Fruit fly (Drosophila melanogaster) S2 (cell line): ENCODE data around the gene Send2.

Experiments
- CG8478 ChIP-seq: fragments of >200 bp; optimal IDR thresholded peaks from 2 replicates; lab custom pipeline; 2018
- CTCF ChIP-seq, 2 experiments: fragments of >200 bp; optimal IDR thresholded peaks; 2 replicates each; lab custom pipeline; 2018

Gene Send2

DNA sequence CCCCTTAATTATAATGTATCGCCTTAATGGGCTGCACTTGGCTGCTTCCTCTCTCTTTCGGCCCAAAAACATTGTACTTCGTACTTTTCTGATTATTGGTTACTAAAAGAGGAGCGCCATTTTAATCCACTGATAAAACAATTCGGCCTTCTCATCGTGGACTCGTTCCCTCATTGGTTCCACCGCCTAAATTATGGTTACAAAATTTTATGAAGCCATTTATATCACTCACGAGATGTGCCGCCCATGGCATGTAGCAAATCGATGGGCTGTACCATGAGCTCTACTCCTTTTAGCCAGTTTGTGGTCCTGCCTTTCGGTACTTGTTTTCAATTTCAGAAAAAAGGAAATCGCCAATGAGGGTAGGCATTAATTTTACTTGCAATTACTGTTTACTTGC is 22.3 kb upstream of the Send2 start:
- no peak for TF ChIP-seq CTCF (optimal IDR thresholded peaks at IDR 0.05; lab: Kevin White, UChicago)
- TF ChIP-seq CG8478 (lab: Kevin White, UChicago), result no peak

dm6 chr2L:14367274-14367669 is 20.8 kb upstream of the Send2 start:
- TF ChIP-seq CTCF (optimal IDR thresholded peaks at IDR 0.05; lab: Kevin White, UChicago), result no peak
- TF ChIP-seq CG8478 (lab: Kevin White, UChicago), result no peak

DNA sequence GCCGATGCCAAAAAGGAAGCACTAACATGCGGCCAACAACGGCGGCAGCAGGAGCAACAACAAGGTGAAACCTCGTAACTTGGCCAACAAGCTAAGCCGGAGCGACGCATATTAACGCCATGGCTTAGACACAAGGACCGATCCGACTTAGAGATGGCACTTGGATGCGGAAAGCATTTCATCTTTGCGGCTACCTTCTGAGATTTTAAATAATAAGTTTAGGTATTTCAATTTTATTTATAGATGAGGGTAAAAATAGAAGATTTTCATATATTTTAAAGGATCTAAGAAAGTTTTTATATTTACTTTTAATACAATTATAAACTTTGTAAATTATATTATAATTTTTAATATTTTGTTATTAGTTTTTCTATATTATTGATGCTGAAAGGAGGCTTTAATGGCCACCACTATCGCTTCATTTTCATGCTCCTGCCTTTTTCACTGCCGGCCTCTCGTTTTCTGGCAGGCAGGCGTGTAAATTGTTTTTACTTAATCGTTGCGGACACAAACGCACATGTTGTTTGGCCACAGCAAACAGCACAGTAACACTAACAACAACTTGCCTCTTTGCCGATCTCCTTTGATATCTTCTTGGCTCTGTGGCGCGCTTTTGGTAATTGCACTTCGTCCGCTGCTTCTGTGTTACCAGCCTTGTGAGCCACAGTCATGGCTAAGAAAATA is 20.2 kb upstream of the Send2 start:
- no peak for TF ChIP-seq CTCF (optimal IDR thresholded peaks at IDR 0.05; lab: Kevin White, UChicago)
- no peak for TF ChIP-seq CG8478 (lab: Kevin White, UChicago)

- TF ChIP-seq CG8478 (lab: Kevin White, UChicago) (no peak), CTCF (optimal IDR thresholded peaks at IDR 0.05; lab: Kevin White, UChicago) (no peak)
These were observed 15.3 kb upstream of the Send2 start, which contains the start of gene spel1 for dm6 chr2L:14361736-14362180. spel1 (plus strand) TSS chr2L:14362069.

DNA sequence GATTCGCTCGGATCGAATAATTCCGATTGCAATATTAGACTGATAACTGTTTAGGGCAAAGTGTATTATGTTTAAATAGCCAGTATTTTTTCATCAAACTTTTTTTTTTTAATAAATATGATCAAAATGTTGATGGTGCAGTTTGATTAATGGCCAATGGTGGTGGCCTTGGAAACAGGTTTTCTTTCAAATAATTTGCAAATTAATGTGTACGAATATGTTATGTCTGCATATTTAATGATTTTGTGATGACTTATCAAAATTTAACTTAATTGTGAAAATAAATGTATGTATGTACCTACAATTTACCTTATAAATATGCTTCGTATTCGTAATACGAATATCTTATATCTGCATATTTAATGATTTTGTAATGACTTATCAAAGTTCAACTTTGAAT is 14.8 kb upstream of the Send2 start:
- TF ChIP-seq CTCF (optimal IDR thresholded peaks at IDR 0.05; lab: Kevin White, UChicago), result no peak
- TF ChIP-seq CG8478 (lab: Kevin White, UChicago), result no peak

DNA sequence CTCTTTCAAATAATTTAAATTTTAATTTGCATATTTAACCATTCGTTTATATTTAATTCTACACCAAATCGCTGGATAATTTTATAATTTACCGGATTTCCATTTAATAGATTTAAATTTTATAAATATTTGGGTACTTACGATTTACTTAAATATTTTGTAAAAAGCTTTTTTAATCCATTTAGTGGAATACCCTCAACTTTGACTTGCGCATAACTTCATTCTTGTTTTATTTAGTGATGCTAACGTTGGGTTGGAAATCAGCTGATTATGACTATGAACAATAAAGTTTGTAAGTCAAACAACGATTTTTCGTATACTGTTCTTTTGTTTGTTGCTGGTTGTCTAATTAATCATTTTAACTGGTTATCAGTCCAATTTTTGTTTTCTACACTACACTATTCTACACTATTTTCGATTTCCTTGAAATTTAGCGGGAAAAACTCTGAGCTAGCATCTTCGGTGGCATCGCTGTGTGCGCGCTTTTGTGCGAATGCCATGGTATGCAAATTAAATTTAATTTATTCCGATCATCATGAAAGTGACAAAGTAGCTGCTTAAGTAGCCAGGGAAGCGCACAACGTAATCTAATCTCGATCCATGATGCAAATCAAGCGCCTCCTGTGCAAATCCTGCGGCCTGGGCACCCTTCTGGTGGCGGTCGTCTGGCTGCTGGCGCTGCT is 12.4 kb upstream of the Send2 start, which contains the start of gene Pgant35A:
TSS of gene Pgant35A (plus strand) at position 473 of the 683 bp plus-strand sequence.
- peak; percentile 4 to 33 for TF ChIP-seq CTCF (optimal IDR thresholded peaks at IDR 0.05; lab: Kevin White, UChicago)
- TF ChIP-seq CG8478 (lab: Kevin White, UChicago), result no peak

DNA sequence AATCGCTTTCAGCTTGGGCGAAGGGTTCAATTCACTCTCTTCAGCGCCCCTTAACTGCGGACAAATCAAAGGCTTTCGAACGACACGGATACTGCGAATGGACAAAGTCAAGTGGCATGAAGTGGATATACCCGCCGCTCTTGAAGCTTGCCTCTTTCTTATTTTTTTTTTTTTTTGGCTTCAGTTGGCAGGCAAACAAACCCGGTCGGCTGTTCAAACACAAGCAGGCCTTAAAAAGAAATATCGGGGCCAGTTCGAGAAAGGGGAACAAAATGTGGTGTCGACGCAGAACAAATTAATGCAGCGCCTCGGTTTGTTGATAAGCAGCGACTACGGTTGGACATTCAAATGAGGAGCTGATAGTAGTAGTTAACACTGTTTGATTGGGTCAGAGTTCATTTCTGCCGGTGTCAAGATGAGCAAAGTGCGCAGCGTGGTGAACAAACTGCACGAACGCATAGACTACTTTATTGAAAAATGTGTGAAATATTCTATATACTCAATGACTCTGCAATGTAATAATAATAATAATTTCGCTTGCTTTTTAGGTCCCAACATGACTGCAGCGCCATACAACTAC is 10.4 kb upstream of the Send2 start:
- TF ChIP-seq CTCF (optimal IDR thresholded peaks at IDR 0.05; lab: Kevin White, UChicago), result no peak

dm6 chr2L:14356279-14356678 is 9.8 kb upstream of the Send2 start:
- TF ChIP-seq CTCF (optimal IDR thresholded peaks at IDR 0.05; lab: Kevin White, UChicago) (no peak), CG8478 (lab: Kevin White, UChicago) (no peak)

- TF ChIP-seq CG8478 (lab: Kevin White, UChicago), result no peak
- TF ChIP-seq CTCF (optimal IDR thresholded peaks at IDR 0.05; lab: Kevin White, UChicago), result no peak
These were observed 9.3 kb upstream of the Send2 start for dm6 chr2L:14355852-14356174.

- TF ChIP-seq CG8478 (lab: Kevin White, UChicago) (no peak), CTCF (optimal IDR thresholded peaks at IDR 0.05; lab: Kevin White, UChicago) (peak; percentile 85 to 90)
These were observed 8.8 kb upstream of the Send2 start, which contains the start of gene Rab14 for dm6 chr2L:14355033-14355851. Rab14 (plus strand) TSS chr2L:14355145.

- TF ChIP-seq CG8478 (lab: Kevin White, UChicago) (no peak), CTCF (optimal IDR thresholded peaks at IDR 0.05; lab: Kevin White, UChicago) (no peak)
These were observed 5.1 kb upstream of the Send2 start, which contains the start of gene CG43052 for dm6 chr2L:14351441-14352127. CG43052 (plus strand) TSS chr2L:14352077.

DNA sequence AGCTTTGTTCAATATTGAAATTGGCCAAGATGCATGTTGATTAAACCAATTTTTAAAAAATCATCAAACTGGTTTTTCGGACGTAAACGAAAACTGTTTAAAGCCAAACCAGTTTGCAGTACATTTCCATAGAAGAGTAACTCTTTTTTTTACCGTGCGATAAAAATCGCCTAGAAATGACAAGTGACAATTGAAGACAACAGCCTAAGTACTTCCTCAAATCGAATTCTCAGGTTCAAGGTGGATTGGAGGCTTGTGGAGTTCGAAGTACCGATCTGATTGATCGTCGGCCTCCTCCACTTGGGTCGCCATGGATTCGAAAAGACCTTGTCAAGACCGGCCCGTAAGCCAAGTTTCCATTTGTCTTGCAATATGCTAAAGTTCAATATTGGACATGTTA is 4.1 kb upstream of the Send2 start:
- no peak for TF ChIP-seq CG8478 (lab: Kevin White, UChicago)
- no peak for TF ChIP-seq CTCF (optimal IDR thresholded peaks at IDR 0.05; lab: Kevin White, UChicago)

- TF ChIP-seq CG8478 (lab: Kevin White, UChicago) (no peak), CTCF (optimal IDR thresholded peaks at IDR 0.05; lab: Kevin White, UChicago) (no peak)
These were observed 2.1 kb upstream of the Send2 start, which contains the start of gene mTTF for dm6 chr2L:14348602-14349001. mTTF (minus strand) TSS chr2L:14348790.

- no peak for TF ChIP-seq CG8478 (lab: Kevin White, UChicago)
- no peak for TF ChIP-seq CTCF (optimal IDR thresholded peaks at IDR 0.05; lab: Kevin White, UChicago)
These were observed 5.5 kb downstream of the Send2 start for dm6 chr2L:14340964-14341363.
